Worm (Caenorhabditis elegans) whole organism, dauer: Measurements from ENCODE around the gene trcs-1.

Source experiments
- unc-62 ChIP-seq: sonication (generic microtip); optimal IDR thresholded peaks from 2 replicates; lab custom pipeline; 2017; ENCODE audit warnings: missing biosample characterization, missing genetic modification reagents, missing genetic modification characterization

Gene trcs-1

DNA sequence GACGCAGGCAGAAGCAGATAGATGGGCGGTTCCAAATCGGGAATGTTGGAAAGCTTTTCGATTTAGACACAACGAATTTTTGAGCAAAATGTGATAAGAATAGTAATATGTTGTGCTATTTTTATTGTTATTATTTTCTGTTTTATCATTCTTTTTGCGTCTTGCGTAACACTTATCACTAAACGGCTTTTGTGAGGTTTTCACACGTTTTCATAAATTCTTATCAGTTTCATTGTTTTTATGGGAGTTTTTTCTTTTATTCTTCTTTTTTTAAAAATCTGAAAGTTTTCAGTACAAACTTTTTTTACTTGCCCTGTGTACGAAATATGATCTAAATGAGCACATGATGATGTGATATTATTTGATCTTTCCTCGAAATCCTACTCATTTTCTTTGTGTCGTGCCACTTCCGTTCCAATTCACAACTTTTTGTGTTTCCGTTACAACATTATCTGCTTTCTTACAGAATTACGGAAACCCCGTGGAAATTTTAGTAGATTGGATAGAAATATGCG lies 48.2 kb downstream of the trcs-1 start, which contains the start of gene fbl-1:
fbl-1 (plus strand) TSS at position 465 of the 515 bp plus-strand sequence.
- no peak for TF ChIP-seq unc-62 (GFP tag; lab: Kevin White, UChicago)

DNA sequence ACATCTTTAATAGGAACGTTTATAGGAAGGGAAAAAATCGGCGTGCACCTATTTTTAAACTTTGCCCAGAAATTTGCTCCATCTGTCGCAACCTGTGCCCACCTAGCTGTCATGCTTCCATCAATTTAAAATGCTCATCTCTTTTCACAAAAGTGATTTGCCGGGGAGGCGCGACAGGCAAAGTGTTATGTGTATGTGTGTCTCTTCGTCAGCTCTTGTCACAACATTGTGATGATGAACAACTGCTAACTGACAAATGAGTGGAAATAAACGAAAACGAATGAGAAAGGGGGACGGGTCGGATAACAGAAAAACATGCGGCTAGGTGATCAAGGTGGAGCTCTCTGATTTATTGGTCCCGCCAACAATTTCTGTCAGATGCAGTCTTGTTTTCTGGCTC lies 50.4 kb downstream of the trcs-1 start:
- TF ChIP-seq unc-62 (GFP tag; lab: Kevin White, UChicago), result no peak

DNA sequence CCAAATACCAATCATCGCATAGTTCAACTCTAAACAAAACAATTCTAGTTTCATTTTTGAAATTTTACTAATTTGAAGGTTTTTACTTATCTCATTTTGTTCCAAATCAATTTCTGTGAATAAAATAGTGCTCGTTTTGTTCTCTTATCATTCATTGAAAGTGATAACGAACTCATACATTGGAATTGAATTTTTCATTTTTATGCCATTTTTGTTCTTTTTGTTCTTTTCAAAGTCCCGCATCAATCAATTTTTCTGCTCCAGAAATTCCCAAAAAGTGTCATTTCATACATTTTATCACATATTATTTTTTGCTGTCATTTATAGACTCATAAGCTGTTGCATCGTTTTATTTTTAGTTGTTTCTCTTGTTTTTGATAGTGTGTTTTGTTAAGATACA lies 51.1 kb downstream of the trcs-1 start:
- TF ChIP-seq unc-62 (GFP tag; lab: Kevin White, UChicago), result no peak
